Fruit fly (Drosophila melanogaster): ENCODE measurements around the gene Mi-2.

Gene Mi-2

dm6 chr3L:19902560-19903399 is 7.2 kb downstream of the Mi-2 start (continued):
- peak; percentile 84 for TF ChIP-seq psq (GFP tag; optimal IDR thresholded peaks at IDR 0.05)
- peak; percentile 95 for TF ChIP-seq CG13424 (tag; optimal IDR thresholded peaks at IDR 0.05)
- TF ChIP-seq CG17612 (GFP tag; IDR thresholded peaks at IDR 0.05) = peak; percentile 88
- TF ChIP-seq bbx (GFP tag; IDR thresholded peaks at IDR 0.05; ENCODE audit: partially characterized antibody) = no peak
- TF ChIP-seq D (optimal IDR thresholded peaks at IDR 0.05) = no peak
- peak; percentile 52 for TF ChIP-seq D (GFP tag; optimal IDR thresholded peaks at IDR 0.05)
- TF ChIP-seq CG17385 (GFP tag; optimal IDR thresholded peaks at IDR 0.05) = peak; percentile 93
- TF ChIP-seq mam (GFP tag; optimal IDR thresholded peaks at IDR 0.05) = peak; percentile 85
- peak; percentile 77 for TF ChIP-seq Ada2b (GFP tag; IDR thresholded peaks at IDR 0.05)
- no peak for TF ChIP-seq Lpt (GFP tag; optimal IDR thresholded peaks at IDR 0.05)
- peak; percentile 90 for TF ChIP-seq CG6765 (GFP tag; optimal IDR thresholded peaks at IDR 0.05)
- TF ChIP-seq CG33213 (GFP tag; optimal IDR thresholded peaks at IDR 0.05) = peak; percentile 92
- TF ChIP-seq Bdp1 (GFP tag; optimal IDR thresholded peaks at IDR 0.05) = peak; percentile 85
- peak; percentile 90 for TF ChIP-seq CG13123 (GFP tag; optimal IDR thresholded peaks at IDR 0.05)
- peak; percentile 87 for TF ChIP-seq CG13775 (GFP tag; optimal IDR thresholded peaks at IDR 0.05)
- peak; percentile 80 for TF ChIP-seq CG31365 (tag; optimal IDR thresholded peaks at IDR 0.05)
- TF ChIP-seq BEAF-32 (GFP tag; optimal IDR thresholded peaks at IDR 0.05) = peak; percentile 17
- TF ChIP-seq chn (GFP tag; optimal IDR thresholded peaks at IDR 0.05) = peak; percentile 95
- TF ChIP-seq Atf6 (GFP tag; IDR thresholded peaks at IDR 0.05) = peak; percentile 97
- TF ChIP-seq Dip3 (GFP tag; optimal IDR thresholded peaks at IDR 0.05) = peak; percentile 96
- peak; percentile 76 for TF ChIP-seq mirr (GFP tag; optimal IDR thresholded peaks at IDR 0.05)
- peak; percentile 92 for TF ChIP-seq sima (GFP tag; optimal IDR thresholded peaks at IDR 0.05)
- peak; percentile 41 for TF ChIP-seq CG4360 (GFP tag; IDR thresholded peaks at IDR 0.05)
- TF ChIP-seq CG9797 (GFP tag; optimal IDR thresholded peaks at IDR 0.05) = peak; percentile 15
- peak; percentile 96 for TF ChIP-seq Oli (tag; optimal IDR thresholded peaks at IDR 0.05)
- peak; percentile 93 for TF ChIP-seq HHEX (GFP tag; optimal IDR thresholded peaks at IDR 0.05)
- no peak for TF ChIP-seq ato (GFP tag; IDR thresholded peaks at IDR 0.05; ENCODE audit: partially characterized antibody)
- peak; percentile 96 for TF ChIP-seq Hsf (GFP tag; optimal IDR thresholded peaks at IDR 0.05)
- peak; percentile 87 for TF ChIP-seq Poxn (GFP tag; IDR thresholded peaks at IDR 0.05)
- TF ChIP-seq CG3995 (GFP tag; optimal IDR thresholded peaks at IDR 0.05) = peak; percentile 71
- peak; percentile 67 for TF ChIP-seq CG14710 (tag; optimal IDR thresholded peaks at IDR 0.05)
- peak; percentile 77 for TF ChIP-seq CG7928 (GFP tag; optimal IDR thresholded peaks at IDR 0.05)
- TF ChIP-seq CG8359 (GFP tag; optimal IDR thresholded peaks at IDR 0.05; ENCODE audit: borderline replicate concordance) = peak; percentile 62
- peak; percentile 94 for TF ChIP-seq CG5953 (GFP tag; IDR thresholded peaks at IDR 0.05)
- TF ChIP-seq oc (tag; optimal IDR thresholded peaks at IDR 0.05) = peak; percentile 92
- TF ChIP-seq run (tag; optimal IDR thresholded peaks at IDR 0.05) = peak; percentile 87
- peak; percentile 79 for TF ChIP-seq Hand (GFP tag; optimal IDR thresholded peaks at IDR 0.05)
- TF ChIP-seq hb (GFP tag; IDR thresholded peaks at IDR 0.05; ENCODE audit: partially characterized antibody) = no peak
- peak; percentile 96 for TF ChIP-seq maf-S (GFP tag; optimal IDR thresholded peaks at IDR 0.05)
- TF ChIP-seq ranshi (GFP tag; IDR thresholded peaks at IDR 0.05) = peak; percentile 86; the same call in 1 of the 2 replicates
- TF ChIP-seq Scr (GFP tag; IDR thresholded peaks at IDR 0.05; ENCODE audit: partially characterized antibody) = no peak
- TF ChIP-seq wor (GFP tag; IDR thresholded peaks at IDR 0.05) = peak; percentile 89
- peak; percentile 91 for TF ChIP-seq Max (GFP tag; optimal IDR thresholded peaks at IDR 0.05)
- peak; percentile 94 for TF ChIP-seq CG6175 (GFP tag; IDR thresholded peaks at IDR 0.05)
- TF ChIP-seq esg (GFP tag; conservative IDR thresholded peaks at IDR 0.05) = peak; percentile 95
- peak; percentile 90 for TF ChIP-seq tio (GFP tag; optimal IDR thresholded peaks at IDR 0.05)
- peak; percentile 89 for TF ChIP-seq CG7357 (GFP tag; IDR thresholded peaks at IDR 0.05)
- TF ChIP-seq Mes4 (GFP tag; optimal IDR thresholded peaks at IDR 0.05) = peak; percentile 87
- TF ChIP-seq MESR4 (GFP tag; optimal IDR thresholded peaks at IDR 0.05) = peak; percentile 49

All from whole organism, embryonic.